Worm (Caenorhabditis elegans) whole organism, midembryonic: ENCODE measurements around the gene R10E8.2.
"Not testable (repeated sequence)": the region's sequence is repeated elsewhere in the genome, so short reads cannot be mapped to it uniquely, and the experiment has no call there.

Source experiments
- T22C8.4 ChIP-seq: fragments of 200-800 bp; sonication (Bioruptor generic); IDR thresholded peaks from 2 replicates; pipeline ENCODE4 v1.3.6; 2022; ENCODE audit warnings: missing genetic modification characterization, missing compliant biosample characterization
- cog-1 ChIP-seq: sonication (generic microtip); optimal IDR thresholded peaks from 2 replicates; lab custom pipeline; 2016; ENCODE audit warnings: missing genetic modification characterization, missing compliant biosample characterization
- flt-1 ChIP-seq: fragments of 200-800 bp; sonication (Bioruptor generic); IDR thresholded peaks from 2 replicates; pipeline ENCODE4 v1.3.6; 2022; ENCODE audit warnings: missing genetic modification characterization, missing compliant biosample characterization
- klf-2 ChIP-seq: fragments of 200-800 bp; sonication (Bioruptor generic); conservative IDR thresholded peaks from 2 replicates; pipeline ENCODE4 v1.3.6; 2022; ENCODE audit warnings: missing genetic modification reagents, missing genetic modification characterization, missing compliant biosample characterization
- med-1 ChIP-seq: sonication (generic microtip); optimal IDR thresholded peaks from 2 replicates; lab custom pipeline; 2017; ENCODE audit warnings: missing genetic modification characterization, mild to moderate bottlenecking, missing compliant biosample characterization, antibody characterized with exemption, missing genetic modification reagents; ENCODE audit not compliant: insufficient read depth
- ref-1 ChIP-seq: fragments of 200-800 bp; sonication (Bioruptor generic); conservative IDR thresholded peaks from 2 replicates; pipeline ENCODE4 v1.3.6; 2022; ENCODE audit warnings: missing genetic modification reagents, missing genetic modification characterization, missing compliant biosample characterization
- tab-1 ChIP-seq: fragments of 200-800 bp; sonication (Bioruptor generic); IDR thresholded peaks from 2 replicates; pipeline ENCODE4 v1.3.6; 2022; ENCODE audit warnings: missing genetic modification characterization, missing compliant biosample characterization
- ztf-23 ChIP-seq: fragments of 200-800 bp; sonication (Bioruptor generic); IDR thresholded peaks from 2 replicates; pipeline ENCODE4 v1.3.6; 2022; ENCODE audit warnings: missing genetic modification reagents, missing genetic modification characterization, missing compliant biosample characterization
- ztf-29 ChIP-seq: fragments of 200-800 bp; sonication (Bioruptor generic); IDR thresholded peaks from 2 replicates; pipeline ENCODE4 v1.3.6; 2022; ENCODE audit warnings: missing genetic modification reagents, missing genetic modification characterization, missing compliant biosample characterization

R10E8.2 gene

DNA sequence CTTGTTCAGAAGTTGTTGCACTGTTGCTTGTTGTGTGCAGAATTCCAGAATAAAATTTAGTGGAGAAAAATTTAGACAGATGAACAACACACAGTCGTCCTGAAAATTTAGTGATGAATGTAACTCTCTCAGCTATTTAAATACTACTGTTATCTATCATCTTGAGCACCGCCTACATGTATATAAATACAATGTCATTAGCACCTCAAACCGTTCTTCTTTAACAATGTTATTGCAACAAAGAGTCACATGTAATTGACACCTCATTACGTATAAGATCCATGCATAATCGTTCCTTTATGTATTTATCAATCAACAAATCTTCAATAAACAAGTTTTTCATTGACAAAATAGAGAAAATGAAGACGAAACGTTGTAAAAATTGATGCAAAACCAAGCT lies 27.2 kb downstream of the R10E8.2 start, which contains the start of gene Y51A2A.16:
Gene Y51A2A.16 (minus strand): TSS at position 101 of the 400 bp plus-strand sequence.
- TF ChIP-seq cog-1 (no peak), med-1 (no peak), ref-1 (GFP tag; lab: Robert Waterston, UW) (no peak), klf-2 (no peak), ztf-23 (GFP tag; lab: Robert Waterston, UW) (no peak), ztf-29 (GFP tag; lab: Robert Waterston, UW) (no peak), flt-1 (GFP tag; lab: Robert Waterston, UW) (no peak), tab-1 (GFP tag; lab: Robert Waterston, UW) (no peak), T22C8.4 (no peak)

- TF ChIP-seq ztf-23 (GFP tag; lab: Robert Waterston, UW): no peak
- TF ChIP-seq tab-1 (GFP tag; lab: Robert Waterston, UW): no peak
- no peak for TF ChIP-seq T22C8.4
- no peak for TF ChIP-seq ref-1 (GFP tag; lab: Robert Waterston, UW)
- no peak for TF ChIP-seq flt-1 (GFP tag; lab: Robert Waterston, UW)
- TF ChIP-seq med-1: no peak
- no peak for TF ChIP-seq cog-1
- no peak for TF ChIP-seq ztf-29 (GFP tag; lab: Robert Waterston, UW)
- no peak for TF ChIP-seq klf-2
Measured at ce11 chrV:18282597-18282996, 29.0 kb downstream of the R10E8.2 start, which contains the start of gene clec-247. Gene clec-247 (plus strand): TSS chrV:18282897.

ce11 chrV:18290642-18291041 lies 37.0 kb downstream of the R10E8.2 start, which contains the start of gene Y51A2A.4:
Gene Y51A2A.4 (plus strand): TSS chrV:18290942.
- TF ChIP-seq ref-1 (GFP tag; lab: Robert Waterston, UW) (no peak), tab-1 (GFP tag; lab: Robert Waterston, UW) (no peak), ztf-29 (GFP tag; lab: Robert Waterston, UW) (no peak), med-1 (no peak), ztf-23 (GFP tag; lab: Robert Waterston, UW) (no peak), T22C8.4 (no peak), flt-1 (GFP tag; lab: Robert Waterston, UW) (no peak), cog-1 (no peak)

- no peak for TF ChIP-seq klf-2
- no peak for TF ChIP-seq flt-1 (GFP tag; lab: Robert Waterston, UW)
- TF ChIP-seq T22C8.4: no peak
Measured at ce11 chrV:18292295-18292694, 38.7 kb downstream of the R10E8.2 start, which contains the start of gene Y51A2A.12. Gene Y51A2A.12 (plus strand): TSS chrV:18292595.

DNA sequence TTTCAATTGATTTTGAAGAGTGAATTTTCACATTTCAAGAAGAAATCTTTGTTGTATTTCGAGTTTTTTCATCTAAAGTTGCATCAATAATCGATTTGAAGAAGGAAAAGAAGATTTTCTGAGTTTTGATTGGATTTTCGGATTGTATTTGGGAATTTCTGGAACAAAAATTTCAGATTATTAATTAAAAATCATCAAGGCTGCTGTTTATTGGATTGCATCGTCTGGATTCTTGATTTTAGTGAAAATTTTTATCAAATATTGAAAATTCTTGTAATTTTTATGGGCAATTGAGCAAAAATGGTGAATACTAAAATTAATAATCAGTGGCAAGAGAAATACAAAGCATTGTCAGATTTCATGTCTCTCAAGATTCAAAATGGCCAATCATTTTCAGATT lies 44.9 kb downstream of the R10E8.2 start, which contains the start of gene Y51A2A.5:
Gene Y51A2A.5 (plus strand): TSS at position 301 of the 400 bp plus-strand sequence.
- TF ChIP-seq ztf-29 (GFP tag; lab: Robert Waterston, UW) (no peak), klf-2 (no peak), ztf-23 (GFP tag; lab: Robert Waterston, UW) (no peak), cog-1 (no peak), flt-1 (GFP tag; lab: Robert Waterston, UW) (no peak), tab-1 (GFP tag; lab: Robert Waterston, UW) (no peak), ref-1 (GFP tag; lab: Robert Waterston, UW) (no peak), T22C8.4 (no peak), med-1 (no peak)

DNA sequence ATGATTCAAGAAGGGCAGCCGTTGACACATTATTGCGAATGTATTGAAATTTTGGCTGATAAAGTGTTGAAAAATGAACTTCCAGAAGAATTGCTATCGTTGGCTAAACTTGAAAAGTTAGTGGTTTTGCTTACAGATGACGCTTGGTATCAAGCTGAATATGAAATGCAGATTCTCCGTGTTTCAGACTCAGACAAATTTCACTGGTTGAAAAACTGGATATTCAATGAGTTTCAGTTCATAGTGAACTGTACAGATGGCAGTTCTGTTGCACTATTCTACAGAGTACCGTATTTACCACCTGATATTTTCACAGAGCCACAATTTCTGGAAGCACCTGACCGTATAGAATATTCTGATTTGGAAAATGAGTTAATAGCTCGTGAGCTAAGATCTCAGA lies 45.7 kb downstream of the R10E8.2 start:
- no peak for TF ChIP-seq ztf-23 (GFP tag; lab: Robert Waterston, UW)
- TF ChIP-seq tab-1 (GFP tag; lab: Robert Waterston, UW): no peak
- no peak for TF ChIP-seq T22C8.4
- TF ChIP-seq ref-1 (GFP tag; lab: Robert Waterston, UW): no peak
- no peak for TF ChIP-seq med-1
- no peak for TF ChIP-seq cog-1
- TF ChIP-seq klf-2: no peak
- TF ChIP-seq flt-1 (GFP tag; lab: Robert Waterston, UW): no peak

- TF ChIP-seq tab-1 (GFP tag; lab: Robert Waterston, UW); ztf-23 (GFP tag; lab: Robert Waterston, UW); klf-2: not testable (repeated sequence)
Measured at ce11 chrV:18302414-18302813, 48.8 kb downstream of the R10E8.2 start, which contains the start of gene Y51A2A.6. Gene Y51A2A.6 (plus strand): TSS chrV:18302714.
